Worm (Caenorhabditis elegans) whole organism, late embryonic: ENCODE measurements around the gene snr-4.

Experiments used
- F13H6.1 ChIP-seq: sonication (generic microtip); optimal IDR thresholded peaks from 2 replicates; lab custom pipeline; 2016; ENCODE audit warnings: missing genetic modification characterization, missing compliant biosample characterization
- ama-1 ChIP-seq: fragments of 150-350 bp; optimal IDR thresholded peaks from 2 replicates; lab custom pipeline; 2014
- ceh-18 ChIP-seq: sonication (generic microtip); optimal IDR thresholded peaks from 2 replicates; lab custom pipeline; 2016; ENCODE audit warnings: missing genetic modification characterization, missing compliant biosample characterization
- ceh-45 ChIP-seq: fragments of 200-800 bp; sonication (Bioruptor generic); IDR thresholded peaks from 2 replicates; pipeline ENCODE4 v1.3.6; 2022; ENCODE audit warnings: missing genetic modification reagents, missing genetic modification characterization, missing compliant biosample characterization
- che-1 ChIP-seq: sonication (generic microtip); optimal IDR thresholded peaks from 2 replicates; lab custom pipeline; 2016; ENCODE audit warnings: mild to moderate bottlenecking, missing genetic modification characterization, missing compliant biosample characterization

ce11 chrV:12020940-12021339, 41.4 kb upstream of the snr-4 start:
- no peak for TF ChIP-seq F13H6.1 (tag; lab: Kevin White, UChicago)
- TF ChIP-seq ama-1: no peak
- no peak for TF ChIP-seq ceh-18 (tag; lab: Kevin White, UChicago)
- TF ChIP-seq ceh-45 (GFP tag; lab: Robert Waterston, UW): no peak
- no peak for TF ChIP-seq che-1
